Worm (Caenorhabditis elegans) whole organism, L2 larva: ENCODE measurements around the gene F57G4.10.

ENCODE experiments used
- F13H6.1 ChIP-seq: sonication (generic microtip); optimal IDR thresholded peaks from 2 replicates; lab custom pipeline; 2016; ENCODE audit warnings: missing genetic modification characterization, missing compliant biosample characterization
- Y55F3AM.14 ChIP-seq: fragments of 200-800 bp; sonication (Bioruptor generic); optimal IDR thresholded peaks from 2 replicates; lab custom pipeline; 2018; ENCODE audit warnings: mild to moderate bottlenecking, missing genetic modification characterization, missing compliant biosample characterization
- ZK546.5 ChIP-seq: sonication (generic microtip); optimal IDR thresholded peaks from 2 replicates; lab custom pipeline; 2017; ENCODE audit warnings: missing biosample characterization, missing genetic modification characterization
- ama-1 ChIP-seq: fragments of 150-350 bp; optimal IDR thresholded peaks from 2 replicates; lab custom pipeline; 2018; ENCODE audit warnings: inconsistent platforms
- blmp-1 ChIP-seq: sonication (generic microtip); optimal IDR thresholded peaks from 2 replicates; lab custom pipeline; 2017; ENCODE audit warnings: missing genetic modification characterization, mild to moderate bottlenecking, missing compliant biosample characterization, antibody characterized with exemption, moderate library complexity; ENCODE audit not compliant: insufficient read depth
- ceh-16 ChIP-seq: fragments of 150-350 bp; optimal IDR thresholded peaks from 2 replicates; lab custom pipeline; 2014; ENCODE audit warnings: missing biosample characterization, missing genetic modification characterization
- ceh-82 ChIP-seq: fragments of 150-350 bp; optimal IDR thresholded peaks from 2 replicates; lab custom pipeline; 2014; ENCODE audit warnings: missing biosample characterization, missing genetic modification characterization
- crh-2 ChIP-seq: sonication (generic microtip); optimal IDR thresholded peaks from 2 replicates; lab custom pipeline; 2017; ENCODE audit warnings: missing biosample characterization, missing genetic modification characterization
- dmd-4 ChIP-seq: sonication (generic microtip); optimal IDR thresholded peaks from 2 replicates; lab custom pipeline; 2017; ENCODE audit warnings: missing biosample characterization, missing genetic modification characterization
- egl-27 ChIP-seq: sonication (generic microtip); optimal IDR thresholded peaks from 3 replicates; lab custom pipeline; 2017; ENCODE audit warnings: missing biosample characterization, missing genetic modification reagents, missing genetic modification characterization
- elt-1 ChIP-seq: fragments of 150-350 bp; optimal IDR thresholded peaks from 2 replicates; lab custom pipeline; 2014; ENCODE audit warnings: missing biosample characterization, missing genetic modification characterization
- fos-1 ChIP-seq: fragments of 150-350 bp; optimal IDR thresholded peaks from 2 replicates; lab custom pipeline; 2014; ENCODE audit warnings: missing biosample characterization, missing genetic modification characterization
- gmeb-1 ChIP-seq: fragments of 150-350 bp; optimal IDR thresholded peaks from 2 replicates; lab custom pipeline; 2014; ENCODE audit warnings: missing biosample characterization, missing genetic modification characterization
- lin-11 ChIP-seq: fragments of 150-350 bp; sonication (generic microtip); optimal IDR thresholded peaks from 2 replicates; lab custom pipeline; 2014; ENCODE audit warnings: missing biosample characterization, missing genetic modification characterization, inconsistent platforms, mixed read lengths
- lin-13 ChIP-seq: fragments of 150-350 bp; optimal IDR thresholded peaks from 2 replicates; lab custom pipeline; 2014; ENCODE audit warnings: missing biosample characterization, missing genetic modification reagents, missing genetic modification characterization
- lin-39 ChIP-seq: fragments of 150-350 bp; optimal IDR thresholded peaks from 2 replicates; lab custom pipeline; 2014; ENCODE audit warnings: missing biosample characterization, missing genetic modification reagents, missing genetic modification characterization
- mab-5 ChIP-seq: fragments of 150-350 bp; optimal IDR thresholded peaks from 2 replicates; lab custom pipeline; 2014; ENCODE audit warnings: missing biosample characterization, missing genetic modification characterization
- mdl-1 ChIP-seq, 2 experiments: fragments of 150-350 bp in 1 of 2; sonication (generic microtip) in 1 of 2; optimal IDR thresholded peaks; 2 replicates each; lab custom pipeline; 2017; ENCODE audit warnings: missing biosample characterization in 2 of 2, missing genetic modification characterization in 2 of 2
- nhr-12 ChIP-seq: fragments of 150-350 bp; optimal IDR thresholded peaks from 2 replicates; lab custom pipeline; 2014; ENCODE audit warnings: missing biosample characterization, missing genetic modification characterization
- nhr-129 ChIP-seq: fragments of 150-350 bp; optimal IDR thresholded peaks from 2 replicates; lab custom pipeline; 2014; ENCODE audit warnings: missing biosample characterization, missing genetic modification characterization
- nhr-21 ChIP-seq: fragments of 150-350 bp; optimal IDR thresholded peaks from 2 replicates; lab custom pipeline; 2014; ENCODE audit warnings: missing biosample characterization, missing genetic modification characterization
- nhr-23 ChIP-seq: fragments of 150-350 bp; optimal IDR thresholded peaks from 2 replicates; lab custom pipeline; 2014; ENCODE audit warnings: missing biosample characterization, missing genetic modification reagents, missing genetic modification characterization
- nhr-237 ChIP-seq: fragments of 150-350 bp; optimal IDR thresholded peaks from 2 replicates; lab custom pipeline; 2014; ENCODE audit warnings: missing biosample characterization, missing genetic modification characterization
- nhr-6 ChIP-seq: fragments of 150-350 bp; optimal IDR thresholded peaks from 2 replicates; lab custom pipeline; 2014; ENCODE audit warnings: missing biosample characterization, missing genetic modification characterization
- nhr-77 ChIP-seq: fragments of 150-350 bp; optimal IDR thresholded peaks from 2 replicates; lab custom pipeline; 2014; ENCODE audit warnings: missing biosample characterization, missing genetic modification characterization
- peb-1 ChIP-seq: fragments of 150-350 bp; optimal IDR thresholded peaks from 2 replicates; lab custom pipeline; 2014; ENCODE audit warnings: missing biosample characterization, missing genetic modification characterization
- skn-1 ChIP-seq: sonication (generic microtip); optimal IDR thresholded peaks from 2 replicates; lab custom pipeline; 2017; ENCODE audit warnings: missing biosample characterization, missing genetic modification characterization
- sma-3 ChIP-seq: sonication (generic microtip); optimal IDR thresholded peaks from 2 replicates; lab custom pipeline; 2016; ENCODE audit warnings: missing genetic modification reagents, missing genetic modification characterization, missing compliant biosample characterization
- sma-9 ChIP-seq, 2 experiments: fragments of 150-350 bp in 1 of 2; sonication (generic microtip) in 1 of 2; optimal IDR thresholded peaks; 2 replicates each; lab custom pipeline; 2014 to 2016; ENCODE audit warnings: missing genetic modification characterization in 2 of 2, mild to moderate bottlenecking in 1 of 2, missing biosample characterization in 1 of 2, missing compliant biosample characterization in 1 of 2, missing genetic modification reagents in 1 of 2, moderate library complexity in 1 of 2
- snpc-4 ChIP-seq: fragments of 150-350 bp; optimal IDR thresholded peaks from 2 replicates; lab custom pipeline; 2014; ENCODE audit warnings: missing biosample characterization, missing genetic modification characterization
- unc-39 ChIP-seq: fragments of 150-350 bp; optimal IDR thresholded peaks from 2 replicates; lab custom pipeline; 2014; ENCODE audit warnings: missing biosample characterization, missing genetic modification characterization
- unc-55 ChIP-seq: fragments of 150-350 bp; sonication (generic microtip); optimal IDR thresholded peaks from 3 replicates; lab custom pipeline; 2014; ENCODE audit warnings: missing biosample characterization, missing genetic modification reagents, missing genetic modification characterization
- unc-62 ChIP-seq: fragments of 150-350 bp; optimal IDR thresholded peaks from 2 replicates; lab custom pipeline; 2014; ENCODE audit warnings: missing biosample characterization, missing genetic modification reagents, missing genetic modification characterization
- zag-1 ChIP-seq: fragments of 150-350 bp; optimal IDR thresholded peaks from 2 replicates; lab custom pipeline; 2014; ENCODE audit warnings: missing biosample characterization, missing genetic modification characterization
- ztf-1 ChIP-seq: fragments of 200-800 bp; sonication (Bioruptor generic); conservative IDR thresholded peaks from 2 replicates; pipeline ENCODE4 v1.3.6; 2022; ENCODE audit warnings: missing genetic modification characterization, missing compliant biosample characterization
- ztf-4 ChIP-seq: fragments of 150-350 bp; optimal IDR thresholded peaks from 2 replicates; lab custom pipeline; 2014; ENCODE audit warnings: missing biosample characterization, missing genetic modification characterization

F57G4.10 gene

ce11 chrV:17665906-17666305 lies 37.2 kb downstream of the F57G4.10 start, which contains the start of gene F59A1.11:
Gene F59A1.11, minus strand, starts transcription at chrV:17666006.
- TF ChIP-seq nhr-6 (tag; lab: Kevin White, UChicago) (no peak), lin-39 (no peak), fos-1 (tag; lab: Kevin White, UChicago) (no peak), ama-1 (no peak), F13H6.1 (tag; lab: Kevin White, UChicago) (no peak), mdl-1 (tag; optimal IDR thresholded peaks at IDR 0.05; lab: Kevin White, UChicago) (no peak), unc-39 (tag; lab: Kevin White, UChicago) (no peak), ceh-16 (no peak), zag-1 (tag; lab: Kevin White, UChicago) (no peak), sma-9 (GFP tag; optimal IDR thresholded peaks at IDR 0.05; lab: Kevin White, UChicago) (no peak), sma-9 (tag; optimal IDR thresholded peaks at IDR 0.05; lab: Kevin White, UChicago) (no peak), peb-1 (tag; lab: Kevin White, UChicago) (no peak), nhr-21 (no peak), skn-1 (tag; lab: Kevin White, UChicago) (no peak)
- TF ChIP-seq, all 48 proteins: peak for 0

- TF ChIP-seq nhr-77 (tag; lab: Kevin White, UChicago) (no peak), ceh-16 (no peak), unc-62 (GFP tag; lab: Kevin White, UChicago) (no peak), nhr-23 (tag; lab: Kevin White, UChicago) (no peak), snpc-4 (no peak), nhr-129 (no peak), sma-3 (GFP tag; lab: Kevin White, UChicago) (no peak), ceh-82 (tag; lab: Kevin White, UChicago) (no peak), blmp-1 (tag; lab: Kevin White, UChicago) (no peak), skn-1 (tag; lab: Kevin White, UChicago) (no peak)
- TF ChIP-seq, all 48 proteins: peak for 0
Measured at ce11 chrV:17667676-17668075, 39.0 kb downstream of the F57G4.10 start, which contains the start of gene F59A1.12. Gene F59A1.12, minus strand, starts transcription at chrV:17667776.

ce11 chrV:17668531-17668930 lies 39.9 kb downstream of the F57G4.10 start, which contains the start of gene str-89:
Gene str-89, plus strand, starts transcription at chrV:17668831.
- TF ChIP-seq sma-9 (GFP tag; optimal IDR thresholded peaks at IDR 0.05; lab: Kevin White, UChicago) (no peak), sma-9 (tag; optimal IDR thresholded peaks at IDR 0.05; lab: Kevin White, UChicago) (no peak), lin-13 (no peak), nhr-12 (tag; lab: Kevin White, UChicago) (no peak), dmd-4 (tag; lab: Kevin White, UChicago) (no peak), nhr-129 (no peak), crh-2 (no peak), mab-5 (tag; lab: Kevin White, UChicago) (no peak), ceh-16 (no peak), Y55F3AM.14 (GFP tag; lab: Kevin White, UChicago) (no peak), gmeb-1 (tag; lab: Kevin White, UChicago) (no peak), elt-1 (tag; lab: Kevin White, UChicago) (no peak), skn-1 (tag; lab: Kevin White, UChicago) (no peak), unc-62 (GFP tag; lab: Kevin White, UChicago) (no peak), nhr-23 (tag; lab: Kevin White, UChicago) (no peak), nhr-237 (tag; lab: Kevin White, UChicago) (no peak), ZK546.5 (tag; lab: Kevin White, UChicago) (no peak)
- TF ChIP-seq, all 48 proteins: peak for 0

DNA sequence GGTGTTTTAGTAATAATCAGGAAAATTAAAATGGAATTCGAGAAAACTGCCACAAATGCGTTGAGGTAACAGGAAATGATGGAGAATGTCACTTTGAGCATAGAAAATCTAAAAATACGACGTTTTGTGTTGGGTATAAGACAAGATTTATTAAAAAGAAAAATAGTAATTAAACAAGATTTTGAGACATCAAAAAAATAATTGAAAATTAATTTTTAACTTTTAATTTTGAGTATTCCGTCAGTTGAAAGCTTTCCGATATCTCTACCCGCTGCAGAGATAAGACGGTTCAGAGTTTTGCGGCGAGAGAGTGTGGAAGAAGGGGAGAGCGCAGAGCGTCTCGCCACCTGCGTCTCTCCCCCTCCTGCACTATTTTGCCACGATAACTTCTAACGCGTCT lies 44.7 kb downstream of the F57G4.10 start, which contains the start of gene str-93:
TSS of gene str-93 (minus strand) at position 101 of the 400 bp plus-strand sequence.
- TF ChIP-seq ztf-1 (GFP tag; lab: Robert Waterston, UW) (no peak), F13H6.1 (tag; lab: Kevin White, UChicago) (no peak), nhr-23 (tag; lab: Kevin White, UChicago) (no peak), ceh-16 (no peak), nhr-129 (no peak), dmd-4 (tag; lab: Kevin White, UChicago) (no peak)
- TF ChIP-seq, all 48 proteins: peak for 0

DNA sequence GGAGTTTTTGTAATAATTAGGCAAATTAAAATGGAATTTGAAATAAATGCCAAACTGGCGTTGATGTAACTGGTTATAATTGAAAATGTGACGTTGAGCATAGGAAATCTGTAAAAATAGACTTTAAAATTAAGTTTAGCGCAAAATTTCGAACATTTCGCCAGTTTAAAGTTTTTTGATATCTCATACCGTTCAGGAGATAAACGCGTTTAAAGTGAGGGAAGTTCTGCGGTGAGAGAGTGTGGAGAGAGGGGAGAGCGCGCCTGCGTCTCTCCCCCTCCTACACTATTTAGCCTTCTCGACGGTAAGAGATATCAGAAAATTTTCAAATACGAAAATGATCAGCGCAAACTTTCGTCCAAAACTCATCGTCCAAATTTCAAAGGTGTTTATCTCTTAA lies 47.9 kb downstream of the F57G4.10 start, which contains the start of gene str-92:
TSS of gene str-92 (minus strand) at position 101 of the 400 bp plus-strand sequence.
- no peak for TF ChIP-seq unc-62 (GFP tag; lab: Kevin White, UChicago)
- TF ChIP-seq egl-27 (tag; lab: Kevin White, UChicago): no peak
- no peak for TF ChIP-seq lin-11 (tag; lab: Kevin White, UChicago)
- TF ChIP-seq nhr-23 (tag; lab: Kevin White, UChicago): no peak
- TF ChIP-seq mab-5 (tag; lab: Kevin White, UChicago): no peak
- no peak for TF ChIP-seq ztf-4 (tag; lab: Kevin White, UChicago)
- TF ChIP-seq crh-2: no peak
- TF ChIP-seq lin-13: no peak
- no peak for TF ChIP-seq gmeb-1 (tag; lab: Kevin White, UChicago)
- TF ChIP-seq lin-39: no peak
- TF ChIP-seq nhr-77 (tag; lab: Kevin White, UChicago): no peak
- no peak for TF ChIP-seq sma-9 (GFP tag; optimal IDR thresholded peaks at IDR 0.05; lab: Kevin White, UChicago)
- TF ChIP-seq sma-9 (tag; optimal IDR thresholded peaks at IDR 0.05; lab: Kevin White, UChicago): no peak
- no peak for TF ChIP-seq F13H6.1 (tag; lab: Kevin White, UChicago)
- no peak for TF ChIP-seq unc-55
